Worm (Caenorhabditis elegans) whole organism, mixed stage, embryonic: ENCODE data around the gene alh-9.

ENCODE experiments used
- M03D4.4 ChIP-seq: sonication (generic microtip); optimal IDR thresholded peaks from 2 replicates; lab custom pipeline; 2017; ENCODE audit warnings: mild to moderate bottlenecking, missing genetic modification characterization, missing compliant biosample characterization
- lin-13 ChIP-seq: fragments of 150-350 bp; optimal IDR thresholded peaks from 2 replicates; lab custom pipeline; 2014; ENCODE audit warnings: missing biosample characterization, missing genetic modification characterization
- lsy-2 ChIP-seq: fragments of 150-350 bp; optimal IDR thresholded peaks from 2 replicates; lab custom pipeline; 2014; ENCODE audit warnings: missing biosample characterization, missing genetic modification characterization
- unc-62 ChIP-seq: fragments of 150-350 bp; optimal IDR thresholded peaks from 2 replicates; lab custom pipeline; 2014; ENCODE audit warnings: missing biosample characterization, missing genetic modification reagents, missing genetic modification characterization

- no peak for TF ChIP-seq lsy-2 (tag; lab: Kevin White, UChicago)
- TF ChIP-seq unc-62 = no peak
- TF ChIP-seq M03D4.4 (tag; lab: Kevin White, UChicago) = no peak
- no peak for TF ChIP-seq lin-13 (tag; lab: Kevin White, UChicago)
Observed at ce11 chrIII:5875418-5875702, 19.5 kb downstream of the alh-9 start.
